Worm (Caenorhabditis elegans): Measurements from ENCODE around the gene hlh-10.

DNA sequence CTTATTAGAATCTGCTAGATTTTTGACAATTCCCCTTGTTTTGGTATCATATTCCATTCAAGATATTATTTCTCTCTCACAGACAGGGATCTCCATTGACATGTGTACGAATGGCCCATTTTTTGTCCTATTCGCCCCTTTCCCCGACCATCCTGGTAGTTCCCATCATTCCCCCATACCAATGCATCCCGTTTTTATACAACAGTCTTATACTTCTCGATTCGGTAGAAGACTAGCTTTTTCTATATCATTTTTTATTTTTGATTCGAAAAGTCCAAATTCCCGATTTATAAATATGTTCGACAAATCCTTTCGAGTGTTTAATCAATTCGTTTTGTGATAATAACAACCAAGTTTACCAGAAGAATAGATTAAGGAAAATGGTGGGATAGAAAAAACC is 44.9 kb upstream of the hlh-10 start:
- TF ChIP-seq nhr-237 (tag; optimal IDR thresholded peaks at IDR 0.05) = no peak
- no peak for TF ChIP-seq fos-1 (tag; optimal IDR thresholded peaks at IDR 0.05)
- no peak for TF ChIP-seq skn-1 (tag; optimal IDR thresholded peaks at IDR 0.05)
- TF ChIP-seq mab-5 (tag; optimal IDR thresholded peaks at IDR 0.05) = no peak
- TF ChIP-seq ztf-11 (tag; optimal IDR thresholded peaks at IDR 0.05) = no peak
- no peak for TF ChIP-seq mdl-1 (tag; optimal IDR thresholded peaks at IDR 0.05)
- no peak for TF ChIP-seq alr-1 (tag; optimal IDR thresholded peaks at IDR 0.05)
- no peak for TF ChIP-seq nhr-11 (tag; optimal IDR thresholded peaks at IDR 0.05)
- TF ChIP-seq zag-1 (tag; optimal IDR thresholded peaks at IDR 0.05) = no peak
- no peak for TF ChIP-seq nhr-77 (tag; optimal IDR thresholded peaks at IDR 0.05)

All from whole organism, L2 larva.